Worm (Caenorhabditis elegans): Measurements from ENCODE around the gene F12E12.6.

The F12E12.6 gene

DNA sequence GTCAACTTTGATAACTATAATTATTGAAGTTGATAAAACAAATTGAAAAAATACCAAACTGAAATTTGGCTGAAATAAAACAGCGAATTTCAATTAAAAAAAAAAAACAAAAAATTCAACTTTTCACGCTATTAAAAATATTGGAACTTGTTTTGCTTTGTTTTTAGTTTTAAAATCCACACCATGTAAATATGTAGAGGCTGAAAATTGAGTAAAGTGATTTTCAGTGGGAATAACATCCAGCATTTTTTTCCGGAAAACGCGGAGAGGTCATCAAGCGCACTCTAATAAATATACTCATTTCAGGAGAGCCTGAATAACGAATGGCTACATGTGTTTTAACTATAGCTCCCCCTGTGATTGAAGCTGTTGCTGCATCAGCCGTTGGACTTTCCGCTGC, 16.9 kb upstream of the F12E12.6 start, which contains the start of gene rcd-1:
rcd-1 (plus strand) TSS at position 301 of the 400 bp plus-strand sequence.
- no peak for TF ChIP-seq F16B12.6 (tag; optimal IDR thresholded peaks at IDR 0.05)
- TF ChIP-seq elt-2 (tag; optimal IDR thresholded peaks at IDR 0.05) = no peak
- no peak for TF ChIP-seq dsc-1 (tag; optimal IDR thresholded peaks at IDR 0.05)
- no peak for TF ChIP-seq jun-1 (tag; optimal IDR thresholded peaks at IDR 0.05)
- TF ChIP-seq nhr-76 (tag; optimal IDR thresholded peaks at IDR 0.05) = no peak
- no peak for TF ChIP-seq efl-3 (GFP tag; optimal IDR thresholded peaks at IDR 0.05)
- no peak for TF ChIP-seq nhr-85 (tag)
- no peak for TF ChIP-seq rnt-1 (tag; optimal IDR thresholded peaks at IDR 0.05)

DNA sequence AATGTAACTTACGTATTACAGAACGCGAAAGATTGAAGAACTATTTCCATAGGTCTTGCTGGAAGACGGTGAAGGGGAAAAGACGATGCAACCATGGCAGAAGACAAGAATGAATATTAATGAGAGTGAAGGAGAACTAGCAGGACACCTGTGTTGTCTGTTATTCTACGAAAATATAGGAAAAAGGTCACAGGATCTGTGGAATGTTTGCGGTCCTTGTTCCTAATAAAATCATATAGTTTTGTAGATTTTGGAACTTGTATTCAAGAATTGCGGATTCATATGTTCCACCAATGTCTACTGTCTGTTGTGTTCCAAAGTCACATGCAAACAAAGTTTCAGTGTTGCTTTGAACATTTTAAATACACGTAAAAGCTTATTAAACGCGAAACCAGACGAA, 15.4 kb upstream of the F12E12.6 start, which contains the start of gene sdz-11:
sdz-11 (minus strand) TSS at position 101 of the 400 bp plus-strand sequence.
- TF ChIP-seq nhr-84 (tag; optimal IDR thresholded peaks at IDR 0.05) (no peak), lir-3 (tag; optimal IDR thresholded peaks at IDR 0.05; ENCODE audit: poor library complexity) (no peak), ces-1 (GFP tag; optimal IDR thresholded peaks at IDR 0.05) (no peak), dpl-1 (GFP tag; optimal IDR thresholded peaks at IDR 0.05) (no peak), unc-130 (tag; optimal IDR thresholded peaks at IDR 0.05) (no peak), isw-1 (GFP tag; IDR thresholded peaks at IDR 0.05) (no peak), ceh-82 (tag; optimal IDR thresholded peaks at IDR 0.05) (no peak), ztf-4 (tag; optimal IDR thresholded peaks at IDR 0.05) (no peak), mef-2 (tag; optimal IDR thresholded peaks at IDR 0.05) (no peak), elt-3 (tag; optimal IDR thresholded peaks at IDR 0.05) (no peak), lin-14 (GFP tag; optimal IDR thresholded peaks at IDR 0.05) (no peak), ceh-88 (GFP tag; IDR thresholded peaks at IDR 0.05) (no peak), nhr-237 (tag; optimal IDR thresholded peaks at IDR 0.05) (no peak), nhr-28 (tag; optimal IDR thresholded peaks at IDR 0.05) (no peak), hlh-4 (tag; optimal IDR thresholded peaks at IDR 0.05) (no peak)

DNA sequence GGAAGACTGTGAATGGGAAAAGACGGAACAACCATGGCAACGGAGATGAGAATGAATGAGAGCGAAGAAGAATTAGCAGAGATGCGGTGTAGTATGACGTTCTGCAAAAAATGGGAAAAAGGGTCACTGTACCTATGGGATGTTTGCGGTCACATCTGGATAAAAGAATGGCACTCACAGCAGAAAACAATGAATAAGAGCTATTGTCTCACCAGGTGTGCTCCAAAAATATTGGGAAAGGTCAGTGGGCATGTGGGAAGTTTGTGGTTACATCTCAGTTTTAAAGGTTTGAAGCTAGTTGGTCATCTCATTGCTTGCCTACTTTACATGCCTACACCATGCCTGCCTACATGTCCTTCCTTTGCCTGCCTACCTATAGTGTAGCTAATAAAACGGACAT, 13.9 kb upstream of the F12E12.6 start, which contains the start of gene fbxb-91:
fbxb-91 (minus strand) TSS at position 101 of the 400 bp plus-strand sequence.
- TF ChIP-seq mdl-1 (tag; optimal IDR thresholded peaks at IDR 0.05) (no peak), nhr-28 (tag; optimal IDR thresholded peaks at IDR 0.05) (no peak), unc-30 (tag; optimal IDR thresholded peaks at IDR 0.05) (no peak), nhr-12 (tag; optimal IDR thresholded peaks at IDR 0.05) (no peak), isw-1 (GFP tag; IDR thresholded peaks at IDR 0.05) (no peak), unc-62 (GFP tag; optimal IDR thresholded peaks at IDR 0.05) (no peak), hlh-4 (tag; optimal IDR thresholded peaks at IDR 0.05) (no peak), nhr-19 (GFP tag; conservative IDR thresholded peaks at IDR 0.05) (no peak), fos-1 (tag; optimal IDR thresholded peaks at IDR 0.05) (no peak), xbp-1 (tag; optimal IDR thresholded peaks at IDR 0.05) (no peak), dpl-1 (GFP tag; optimal IDR thresholded peaks at IDR 0.05) (no peak), mef-2 (tag; optimal IDR thresholded peaks at IDR 0.05) (no peak), tbx-2 (tag; optimal IDR thresholded peaks at IDR 0.05) (no peak), lsy-2 (tag; optimal IDR thresholded peaks at IDR 0.05) (no peak), sptf-1 (tag; optimal IDR thresholded peaks at IDR 0.05) (no peak)

DNA sequence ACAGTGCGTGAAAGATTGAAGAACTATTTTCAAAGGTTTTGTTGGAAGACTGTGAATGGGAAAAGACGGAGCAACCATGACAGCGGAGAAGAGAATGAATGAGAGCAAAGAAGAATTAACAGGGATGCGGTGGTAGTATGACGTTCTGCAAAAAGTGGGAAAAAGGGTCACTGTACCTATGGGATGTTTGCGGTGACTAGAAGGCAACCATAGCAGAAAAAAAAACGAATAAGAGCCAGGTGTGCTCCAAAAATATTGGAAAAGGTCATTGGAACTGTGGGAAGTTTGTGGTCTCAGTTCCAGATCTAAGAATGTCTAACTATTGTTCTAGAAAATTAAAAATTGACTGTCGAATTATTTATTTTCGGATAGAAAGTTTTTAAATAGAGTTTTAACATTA, 12.0 kb upstream of the F12E12.6 start, which contains the start of gene fbxb-90:
fbxb-90 (minus strand) TSS at position 101 of the 400 bp plus-strand sequence.
- TF ChIP-seq lsy-2 (tag; optimal IDR thresholded peaks at IDR 0.05) = no peak

DNA sequence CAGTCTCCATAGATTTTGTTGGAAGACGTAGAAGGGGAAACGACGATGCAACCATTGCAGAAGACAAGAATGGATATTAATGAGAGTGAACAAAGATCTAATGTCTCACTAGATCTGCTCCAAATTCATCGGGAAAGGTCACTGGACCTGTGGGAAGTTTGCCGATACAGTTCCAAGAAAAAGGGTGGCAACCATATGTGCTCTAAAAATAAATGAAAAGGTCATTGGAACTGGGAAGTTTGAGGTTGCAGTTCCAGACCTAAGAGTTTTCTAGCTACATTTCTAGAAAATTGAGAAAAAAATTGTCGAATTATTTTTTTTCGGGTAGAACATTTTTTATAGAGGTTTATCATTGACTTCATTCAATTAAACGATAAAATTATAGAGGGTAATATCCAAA, 10.7 kb upstream of the F12E12.6 start, which contains the start of gene fbxb-92:
fbxb-92 (minus strand) TSS at position 101 of the 400 bp plus-strand sequence.
- TF ChIP-seq ceh-8 (GFP tag; optimal IDR thresholded peaks at IDR 0.05) = no peak
- TF ChIP-seq lin-13 (GFP tag; optimal IDR thresholded peaks at IDR 0.05) = no peak
- TF ChIP-seq nhr-90 (tag; optimal IDR thresholded peaks at IDR 0.05; ENCODE audit: poor library complexity) = no peak
- TF ChIP-seq xbp-1 (tag; optimal IDR thresholded peaks at IDR 0.05) = no peak
- TF ChIP-seq lir-3 (tag; optimal IDR thresholded peaks at IDR 0.05; ENCODE audit: poor library complexity) = no peak
- no peak for TF ChIP-seq hlh-4 (tag; optimal IDR thresholded peaks at IDR 0.05)
- TF ChIP-seq fos-1 (tag; optimal IDR thresholded peaks at IDR 0.05) = no peak
- no peak for TF ChIP-seq swsn-7 (tag; optimal IDR thresholded peaks at IDR 0.05)
- TF ChIP-seq ztf-11 (tag; optimal IDR thresholded peaks at IDR 0.05) = no peak
- no peak for TF ChIP-seq lin-14 (GFP tag; optimal IDR thresholded peaks at IDR 0.05)
- TF ChIP-seq lin-39 (tag; optimal IDR thresholded peaks at IDR 0.05) = no peak
- TF ChIP-seq ceh-63 (GFP tag; optimal IDR thresholded peaks at IDR 0.05) = no peak
- no peak for TF ChIP-seq C04F5.9 (tag; optimal IDR thresholded peaks at IDR 0.05)
- TF ChIP-seq mab-9 (GFP tag; IDR thresholded peaks at IDR 0.05) = no peak
- no peak for TF ChIP-seq lin-35 (GFP tag; optimal IDR thresholded peaks at IDR 0.05)
- no peak for TF ChIP-seq fkh-4 (tag; optimal IDR thresholded peaks at IDR 0.05; ENCODE audit: borderline replicate concordance)
- TF ChIP-seq tlp-1 (tag; optimal IDR thresholded peaks at IDR 0.05) = no peak

Measured in whole organism, L1 larva.